Fruit fly (Drosophila melanogaster) whole organism, embryonic: ENCODE results near the gene CG10747.

ENCODE experiments used
- ATbp ChIP-seq: fragments of 200-800 bp; sonication (Bioruptor generic); optimal IDR thresholded peaks from 2 replicates; lab custom pipeline; 2017; ENCODE audit warnings: missing biosample characterization, mild to moderate bottlenecking, missing genetic modification characterization, missing genetic modification reagents
- Asciz ChIP-seq: fragments of 200-800 bp; sonication (Bioruptor generic); optimal IDR thresholded peaks from 2 replicates; lab custom pipeline; 2017; ENCODE audit warnings: missing biosample characterization, mild to moderate bottlenecking, missing genetic modification characterization, missing genetic modification reagents
- C15 ChIP-seq: fragments of 200-800 bp; sonication (Bioruptor generic); IDR thresholded peaks from 3 replicates; pipeline ENCODE4 v1.3.6; 2022; ENCODE audit warnings: missing biosample characterization, missing genetic modification characterization
- CG10274 ChIP-seq: fragments of 200-800 bp; sonication (Bioruptor generic); optimal IDR thresholded peaks from 3 replicates; lab custom pipeline; 2017; ENCODE audit warnings: missing biosample characterization, mild to moderate bottlenecking, missing genetic modification characterization
- CG10366 ChIP-seq: fragments of 200-800 bp; sonication (Bioruptor generic); IDR thresholded peaks from 2 replicates; pipeline ENCODE4 v1.3.6; 2022; ENCODE audit warnings: missing biosample characterization, missing genetic modification characterization
- CG11504 ChIP-seq: fragments of 200-800 bp; sonication (Bioruptor generic); optimal IDR thresholded peaks from 3 replicates; lab custom pipeline; 2019; ENCODE audit warnings: missing biosample characterization, mild to moderate bottlenecking, missing genetic modification characterization, moderate library complexity
- CG11560 ChIP-seq: fragments of 200-800 bp; sonication (Bioruptor generic); IDR thresholded peaks from 3 replicates; pipeline ENCODE4 v1.3.6; 2022; ENCODE audit warnings: missing biosample characterization, missing genetic modification characterization
- CG11696 ChIP-seq: fragments of 200-800 bp; sonication (Bioruptor generic); IDR thresholded peaks from 2 replicates; pipeline ENCODE4 v1.3.6; 2022; ENCODE audit warnings: missing biosample characterization, missing genetic modification characterization
- CG12071 ChIP-seq: fragments of 200-800 bp; sonication (Bioruptor generic); optimal IDR thresholded peaks from 3 replicates; lab custom pipeline; 2018; ENCODE audit warnings: missing biosample characterization, mild to moderate bottlenecking, missing genetic modification characterization
- CG12219 ChIP-seq: fragments of 200-800 bp; sonication (Bioruptor generic); optimal IDR thresholded peaks from 3 replicates; lab custom pipeline; 2018; ENCODE audit warnings: missing biosample characterization, mild to moderate bottlenecking, missing genetic modification characterization
- CG12391 ChIP-seq: fragments of 200-800 bp; sonication (Bioruptor generic); optimal IDR thresholded peaks from 3 replicates; lab custom pipeline; 2018; ENCODE audit warnings: missing biosample characterization, mild to moderate bottlenecking, missing genetic modification characterization, moderate library complexity
- CG12769 ChIP-seq: fragments of 200-800 bp; sonication (Bioruptor generic); optimal IDR thresholded peaks from 2 replicates; lab custom pipeline; 2019; ENCODE audit warnings: missing biosample characterization, mild to moderate bottlenecking, missing genetic modification characterization, moderate library complexity
- CG13296 ChIP-seq: fragments of 200-800 bp; sonication (Bioruptor generic); optimal IDR thresholded peaks from 3 replicates; lab custom pipeline; 2018; ENCODE audit warnings: missing biosample characterization, mild to moderate bottlenecking, missing genetic modification characterization
- CG1529 ChIP-seq: fragments of 200-800 bp; sonication (Bioruptor generic); optimal IDR thresholded peaks from 3 replicates; lab custom pipeline; 2018; ENCODE audit warnings: missing biosample characterization, missing genetic modification characterization
- CG15514 ChIP-seq: fragments of 200-800 bp; sonication (Bioruptor generic); optimal IDR thresholded peaks from 3 replicates; lab custom pipeline; 2017; ENCODE audit warnings: missing biosample characterization, missing genetic modification characterization, mild to moderate bottlenecking, moderate library complexity, missing genetic modification reagents
- CG17385 ChIP-seq: fragments of 200-800 bp; sonication (Bioruptor generic); optimal IDR thresholded peaks from 3 replicates; lab custom pipeline; 2018; ENCODE audit warnings: missing biosample characterization, mild to moderate bottlenecking, missing genetic modification characterization
- CG3847 ChIP-seq: fragments of 200-800 bp; sonication (Bioruptor generic); IDR thresholded peaks from 2 replicates; pipeline ENCODE4 v1.3.6; 2022; ENCODE audit warnings: missing biosample characterization, missing genetic modification characterization
- CG4854 ChIP-seq: fragments of 200-800 bp; sonication (Bioruptor generic); optimal IDR thresholded peaks from 2 replicates; lab custom pipeline; 2016; ENCODE audit warnings: missing biosample characterization, missing genetic modification characterization, inconsistent platforms
- CG6175 ChIP-seq: fragments of 200-800 bp; sonication (Bioruptor generic); IDR thresholded peaks from 3 replicates; pipeline ENCODE4 v1.3.6; 2022; ENCODE audit warnings: missing biosample characterization, missing genetic modification characterization
- CG6791 ChIP-seq: fragments of 200-800 bp; sonication (Bioruptor generic); IDR thresholded peaks from 3 replicates; pipeline ENCODE4 v1.3.6; 2022; ENCODE audit warnings: missing biosample characterization, missing genetic modification characterization; ENCODE audit not compliant: partially characterized antibody
- CG7556 ChIP-seq: fragments of 200-800 bp; sonication (Bioruptor generic); optimal IDR thresholded peaks from 2 replicates; lab custom pipeline; 2017; ENCODE audit warnings: missing biosample characterization, mild to moderate bottlenecking, missing genetic modification characterization
- CG8478 ChIP-seq: fragments of >200 bp; optimal IDR thresholded peaks from 2 replicates; lab custom pipeline; 2018
- Doc2 ChIP-seq: fragments of 200-800 bp; sonication (Bioruptor generic); IDR thresholded peaks from 2 replicates; pipeline ENCODE4 v1.3.6; 2022; ENCODE audit warnings: missing biosample characterization, missing genetic modification characterization
- Fer3 ChIP-seq: fragments of 200-800 bp; sonication (Bioruptor generic); optimal IDR thresholded peaks from 2 replicates; lab custom pipeline; 2018; ENCODE audit warnings: missing biosample characterization, mild to moderate bottlenecking, missing genetic modification characterization, moderate library complexity
- H2.0 ChIP-seq: fragments of 200-800 bp; sonication (Bioruptor generic); IDR thresholded peaks from 2 replicates; pipeline ENCODE4 v1.3.6; 2022; ENCODE audit warnings: missing biosample characterization, missing genetic modification characterization
- HHEX ChIP-seq: fragments of 200-800 bp; sonication (Bioruptor generic); optimal IDR thresholded peaks from 3 replicates; lab custom pipeline; 2017; ENCODE audit warnings: missing biosample characterization, mild to moderate bottlenecking, missing genetic modification characterization, missing genetic modification reagents
- HLH3B ChIP-seq: fragments of 200-800 bp; sonication (Bioruptor generic); IDR thresholded peaks from 2 replicates; pipeline ENCODE4 v1.3.6; 2022; ENCODE audit warnings: missing biosample characterization, missing genetic modification characterization
- Hr3 ChIP-seq: fragments of 200-800 bp; sonication (Bioruptor generic); optimal IDR thresholded peaks from 3 replicates; lab custom pipeline; 2016; ENCODE audit warnings: missing biosample characterization, missing genetic modification characterization
- Hr51 ChIP-seq, 2 experiments: fragments of 200-800 bp; sonication (Bioruptor generic); optimal IDR thresholded peaks; 2 replicates in 1 of 2; 3 replicates in 1 of 2; lab custom pipeline; 2016 to 2018; ENCODE audit warnings: missing biosample characterization in 2 of 2, missing genetic modification characterization in 2 of 2, mild to moderate bottlenecking in 1 of 2, moderate library complexity in 1 of 2
- Lhr ChIP-seq: fragments of 200-800 bp; sonication (Bioruptor generic); optimal IDR thresholded peaks from 3 replicates; lab custom pipeline; 2017; ENCODE audit warnings: mild to moderate bottlenecking, missing biosample characterization, missing genetic modification reagents, missing genetic modification characterization
- Ptx1 ChIP-seq: fragments of 200-800 bp; sonication (Bioruptor generic); IDR thresholded peaks from 2 replicates; pipeline ENCODE4 v1.3.6; 2022; ENCODE audit warnings: missing biosample characterization, missing genetic modification characterization
- Sin3A ChIP-seq: fragments of >200 bp; optimal IDR thresholded peaks from 2 replicates; lab custom pipeline; 2018
- Tbp ChIP-seq: fragments of >200 bp; optimal IDR thresholded peaks from 2 replicates; lab custom pipeline; 2018; ENCODE audit warnings: missing biosample characterization, missing genetic modification characterization
- bbx ChIP-seq: fragments of 200-800 bp; sonication (Bioruptor generic); IDR thresholded peaks from 2 replicates; pipeline ENCODE4 v1.3.6; 2022; ENCODE audit warnings: missing biosample characterization, missing genetic modification characterization; ENCODE audit not compliant: partially characterized antibody
- ci ChIP-seq: fragments of 200-800 bp; sonication (Bioruptor generic); IDR thresholded peaks from 3 replicates; pipeline ENCODE4 v1.3.6; 2022; ENCODE audit warnings: missing biosample characterization, missing genetic modification characterization
- croc ChIP-seq: fragments of 200-800 bp; sonication (Bioruptor generic); conservative IDR thresholded peaks from 3 replicates; pipeline ENCODE4 v1.3.6; 2022; ENCODE audit warnings: missing biosample characterization, missing genetic modification characterization
- crol ChIP-seq: fragments of 200-800 bp; sonication (Bioruptor generic); IDR thresholded peaks from 2 replicates; pipeline ENCODE4 v1.3.6; 2022; ENCODE audit warnings: missing biosample characterization, missing genetic modification characterization
- gro ChIP-seq: fragments of 200-800 bp; sonication (Bioruptor generic); optimal IDR thresholded peaks from 2 replicates; lab custom pipeline; 2016; ENCODE audit warnings: missing biosample characterization, missing genetic modification characterization
- hb ChIP-seq: fragments of 200-800 bp; sonication (Bioruptor generic); IDR thresholded peaks from 3 replicates; pipeline ENCODE4 v1.3.6; 2022; ENCODE audit warnings: missing biosample characterization, missing genetic modification characterization; ENCODE audit not compliant: partially characterized antibody
- odd ChIP-seq: fragments of 200-800 bp; sonication (Bioruptor generic); optimal IDR thresholded peaks from 2 replicates; lab custom pipeline; 2017; ENCODE audit warnings: missing biosample characterization, mild to moderate bottlenecking, missing genetic modification characterization
- pros ChIP-seq: fragments of 200-800 bp; sonication (Bioruptor generic); optimal IDR thresholded peaks from 3 replicates; lab custom pipeline; 2019; ENCODE audit warnings: missing biosample characterization, mild to moderate bottlenecking, missing genetic modification characterization, moderate library complexity
- psq ChIP-seq: fragments of 200-800 bp; sonication (Bioruptor generic); optimal IDR thresholded peaks from 2 replicates; lab custom pipeline; 2017; ENCODE audit warnings: missing biosample characterization, missing genetic modification characterization
- repo ChIP-seq: fragments of 200-800 bp; sonication (Bioruptor generic); optimal IDR thresholded peaks from 2 replicates; lab custom pipeline; 2016; ENCODE audit warnings: missing biosample characterization, missing genetic modification characterization
- ro ChIP-seq: fragments of 200-800 bp; sonication (Bioruptor generic); IDR thresholded peaks from 2 replicates; pipeline ENCODE4 v1.3.6; 2022; ENCODE audit warnings: missing biosample characterization, missing genetic modification characterization
- row ChIP-seq: fragments of 200-800 bp; sonication (Bioruptor generic); IDR thresholded peaks from 3 replicates; pipeline ENCODE4 v1.3.6; 2022; ENCODE audit warnings: missing biosample characterization, missing genetic modification characterization
- tx ChIP-seq: fragments of 200-800 bp; sonication (Bioruptor generic); optimal IDR thresholded peaks from 2 replicates; lab custom pipeline; 2016; ENCODE audit warnings: missing biosample characterization, missing genetic modification characterization
- usp ChIP-seq: fragments of >200 bp; optimal IDR thresholded peaks from 2 replicates; lab custom pipeline; 2017; ENCODE audit warnings: missing biosample characterization, missing genetic modification characterization
- vvl ChIP-seq: fragments of 200-800 bp; sonication (Bioruptor generic); IDR thresholded peaks from 2 replicates; pipeline ENCODE4 v1.3.6; 2022; ENCODE audit warnings: missing biosample characterization, missing genetic modification characterization
- zfh2 ChIP-seq: fragments of 200-800 bp; sonication (Bioruptor generic); optimal IDR thresholded peaks from 2 replicates; lab custom pipeline; 2016; ENCODE audit warnings: missing biosample characterization, missing genetic modification characterization

CG10747 gene

dm6 chr2L:20086295-20087096, 4.7 kb downstream of the CG10747 start (continued):
- TF ChIP-seq CG12769 (tag; lab: Kevin White, UChicago) (peak; percentile 29), odd (GFP tag; lab: Kevin White, UChicago) (peak; percentile 82), CG10274 (GFP tag; lab: Kevin White, UChicago) (peak; percentile 35), Fer3 (peak; percentile 80), CG7556 (GFP tag; lab: Kevin White, UChicago) (peak; percentile 86), ci (peak; percentile 96), CG11696 (GFP tag; lab: Robert Waterston, UW) (peak; percentile 82), zfh2 (no peak), Ptx1 (GFP tag; lab: Robert Waterston, UW) (peak; percentile 87), CG11504 (tag; lab: Kevin White, UChicago) (peak; percentile 86), CG13296 (peak; percentile 85), CG6175 (GFP tag; lab: Robert Waterston, UW) (peak; percentile 21; the same call in 2 of the 3 replicates), hb (0 out of 3 replicates have a peak, but pooled peaks have one; percentile 57), gro (GFP tag; lab: Kevin White, UChicago) (peak; percentile 20), ATbp (peak; percentile 92), CG11560 (tag; lab: Robert Waterston, UW) (0 out of 3 replicates have a peak, but pooled peaks have one; percentile 45), vvl (GFP tag; lab: Robert Waterston, UW) (peak; percentile 92), Tbp (no peak), usp (GFP tag; lab: Kevin White, UChicago) (no peak), bbx (0 out of 2 replicates have a peak, but pooled peaks have one; percentile 53), CG1529 (GFP tag; lab: Kevin White, UChicago) (peak; percentile 75), CG12071 (GFP tag; lab: Kevin White, UChicago) (peak; percentile 83), psq (GFP tag; lab: Kevin White, UChicago) (peak; percentile 56), CG8478 (lab: Kevin White, UChicago) (no peak), H2.0 (GFP tag; lab: Robert Waterston, UW) (peak; percentile 77), CG10366 (GFP tag; lab: Robert Waterston, UW) (peak; percentile 90), HLH3B (GFP tag; lab: Robert Waterston, UW) (peak; percentile 84), croc (peak; percentile 82), row (GFP tag; lab: Robert Waterston, UW) (peak; percentile 79), repo (GFP tag; lab: Kevin White, UChicago) (peak; percentile 58), C15 (GFP tag; lab: Robert Waterston, UW) (peak; percentile 74), Doc2 (GFP tag; lab: Robert Waterston, UW) (peak; percentile 42; the same call in 1 of the 2 replicates), CG6791 (GFP tag; lab: Robert Waterston, UW) (no peak), ro (GFP tag; lab: Robert Waterston, UW) (no peak; the same call in 1 of the 2 replicates), Hr3 (GFP tag; lab: Kevin White, UChicago) (peak; percentile 78), pros (GFP tag; lab: Kevin White, UChicago) (peak; percentile 79), CG4854 (GFP tag; lab: Kevin White, UChicago) (peak; percentile 66), CG12391 (tag; lab: Kevin White, UChicago) (peak; percentile 84), Hr51 (GFP tag; optimal IDR thresholded peaks at IDR 0.05; lab: Kevin White, UChicago) (peak; percentile 70 to 87), CG17385 (GFP tag; lab: Kevin White, UChicago) (peak; percentile 81), CG12219 (GFP tag; lab: Kevin White, UChicago) (peak; percentile 78), Lhr (peak; percentile 55), Asciz (GFP tag; lab: Kevin White, UChicago) (peak; percentile 90), tx (GFP tag; lab: Kevin White, UChicago) (peak; percentile 74), CG15514 (GFP tag; lab: Kevin White, UChicago) (peak; percentile 71), HHEX (peak; percentile 86), Sin3A (lab: Kevin White, UChicago) (no peak), CG3847 (GFP tag; lab: Robert Waterston, UW) (peak; percentile 51), crol (GFP tag; lab: Robert Waterston, UW) (peak; percentile 83)
